Fruit fly (Drosophila melanogaster): ENCODE results near the gene PyK.
A peak's percentile ranks its signal among the peaks of the same experiment; 100 is the strongest.

The PyK gene

DNA sequence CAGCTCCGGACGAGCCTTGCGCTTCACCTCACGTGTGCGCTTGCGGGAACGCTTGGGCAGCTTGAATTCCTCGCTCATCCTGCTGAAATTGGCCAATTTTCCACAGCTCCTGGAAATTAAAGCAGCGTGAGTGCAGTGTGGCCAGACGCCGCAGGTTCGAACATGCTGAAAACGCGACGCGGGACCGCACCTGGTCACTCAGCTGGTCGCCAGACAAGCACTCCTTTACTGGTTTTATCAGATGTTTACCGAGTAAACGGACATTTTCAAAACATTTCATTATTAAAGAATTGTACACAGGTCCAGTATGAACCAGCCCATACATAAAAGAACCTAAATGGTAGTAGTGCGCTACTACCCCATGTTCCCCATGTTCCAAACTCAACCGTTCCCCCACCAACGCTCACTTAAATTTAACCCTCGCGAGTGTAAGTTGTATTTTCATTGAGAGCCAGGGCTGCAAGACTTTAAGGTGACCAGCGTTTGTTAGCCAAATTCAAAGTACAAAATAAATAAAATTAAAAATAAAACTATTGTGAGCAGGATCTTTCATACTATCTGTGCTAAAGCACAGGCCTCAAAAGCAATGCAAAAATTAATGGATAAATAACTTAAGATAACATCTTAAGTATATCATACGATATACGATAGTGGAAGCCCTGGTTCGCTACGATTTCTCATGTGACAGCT lies 5.0 kb upstream of the PyK start, which contains the start of the genes JMJD6, CG7071 and Muted (continued):
- TF ChIP-seq Sry-δ (GFP tag; optimal IDR thresholded peaks at IDR 0.05) (peak; percentile 71), jigr1 (GFP tag; IDR thresholded peaks at IDR 0.05) (peak; percentile 79), Aef1 (GFP tag; IDR thresholded peaks at IDR 0.05) (peak; percentile 87), GATAe (GFP tag; conservative IDR thresholded peaks at IDR 0.05) (peak; percentile 85), CG9876 (GFP tag; optimal IDR thresholded peaks at IDR 0.05) (peak; percentile 63), CG12104 (GFP tag; optimal IDR thresholded peaks at IDR 0.05) (peak; percentile 91), Lhr (GFP tag; optimal IDR thresholded peaks at IDR 0.05) (peak; percentile 74), CG13296 (GFP tag; optimal IDR thresholded peaks at IDR 0.05) (peak; percentile 89), MBD-R2 (GFP tag; IDR thresholded peaks at IDR 0.05) (peak; percentile 83), p53 (GFP tag; optimal IDR thresholded peaks at IDR 0.05) (peak; percentile 19), CG17568 (GFP tag; optimal IDR thresholded peaks at IDR 0.05) (peak; percentile 86), CG15269 (tag; optimal IDR thresholded peaks at IDR 0.05) (peak; percentile 90), CG14965 (GFP tag; optimal IDR thresholded peaks at IDR 0.05; ENCODE audit: borderline replicate concordance) (no peak), Dref (GFP tag; IDR thresholded peaks at IDR 0.05) (peak; percentile 43), hkb (optimal IDR thresholded peaks at IDR 0.05) (peak; percentile 58), hkb (GFP tag; IDR thresholded peaks at IDR 0.05) (peak; percentile 90), CG17612 (GFP tag; IDR thresholded peaks at IDR 0.05) (peak; percentile 81), mld (GFP tag; IDR thresholded peaks at IDR 0.05; ENCODE audit: partially characterized antibody) (no peak), tio (GFP tag; optimal IDR thresholded peaks at IDR 0.05) (peak; percentile 86), CG15479 (GFP tag; optimal IDR thresholded peaks at IDR 0.05) (no peak), CG14014 (GFP tag; IDR thresholded peaks at IDR 0.05) (peak; percentile 92), sqz (GFP tag; optimal IDR thresholded peaks at IDR 0.05) (peak; percentile 77), nom (GFP tag; optimal IDR thresholded peaks at IDR 0.05) (peak; percentile 78), ash1 (GFP tag; optimal IDR thresholded peaks at IDR 0.05) (peak; percentile 44), CG7372 (GFP tag; IDR thresholded peaks at IDR 0.05) (peak; percentile 95), Ada2b (GFP tag; IDR thresholded peaks at IDR 0.05) (peak; percentile 89), CG9437 (GFP tag; optimal IDR thresholded peaks at IDR 0.05) (peak; percentile 79), lov (optimal IDR thresholded peaks at IDR 0.05) (no peak), lov (GFP tag; IDR thresholded peaks at IDR 0.05) (peak; percentile 87; the same call in 2 of the 3 replicates), CG8924 (tag; optimal IDR thresholded peaks at IDR 0.05) (peak; percentile 82), org-1 (GFP tag; optimal IDR thresholded peaks at IDR 0.05) (peak; percentile 54), Chrac-16 (GFP tag; optimal IDR thresholded peaks at IDR 0.05) (peak; percentile 92), Eip74EF (GFP tag; optimal IDR thresholded peaks at IDR 0.05) (peak in 1 of 2 experiments; percentile 62), z (GFP tag; IDR thresholded peaks at IDR 0.05) (peak; percentile 47; the same call in 2 of the 3 replicates), dati (GFP tag; IDR thresholded peaks at IDR 0.05) (peak; percentile 87), trem (tag; optimal IDR thresholded peaks at IDR 0.05) (peak; percentile 82), gfzf (GFP tag; optimal IDR thresholded peaks at IDR 0.05) (peak; percentile 90), kay (GFP tag; optimal IDR thresholded peaks at IDR 0.05) (peak; percentile 75), Gug (GFP tag; IDR thresholded peaks at IDR 0.05) (peak; percentile 87), Drgx (GFP tag; IDR thresholded peaks at IDR 0.05) (peak; percentile 85), br (optimal IDR thresholded peaks at IDR 0.05) (no peak), crol (GFP tag; IDR thresholded peaks at IDR 0.05) (no peak), kah (GFP tag; optimal IDR thresholded peaks at IDR 0.05) (peak; percentile 59), yki (optimal IDR thresholded peaks at IDR 0.05) (no peak), Dll (GFP tag; IDR thresholded peaks at IDR 0.05; ENCODE audit: partially characterized antibody) (peak; percentile 95), CG3726 (GFP tag; IDR thresholded peaks at IDR 0.05) (peak; percentile 84; the same call in 2 of the 3 replicates), wdn (GFP tag; IDR thresholded peaks at IDR 0.05) (peak; percentile 84), row (GFP tag; IDR thresholded peaks at IDR 0.05) (peak; percentile 98), CG9817 (tag; optimal IDR thresholded peaks at IDR 0.05) (peak; percentile 95), HHEX (GFP tag; optimal IDR thresholded peaks at IDR 0.05) (peak; percentile 87), CG12155 (GFP tag; optimal IDR thresholded peaks at IDR 0.05) (peak; percentile 93)

Data from whole organism, embryonic.